Worm (Caenorhabditis elegans) whole organism, L4/young adult: ENCODE results near the gene W03F9.9.

Experiments used
- W03F9.2 ChIP-seq: fragments of 150-350 bp; optimal IDR thresholded peaks from 2 replicates; lab custom pipeline; 2014; ENCODE audit warnings: missing biosample characterization, missing genetic modification characterization
- dao-5 ChIP-seq: sonication (generic microtip); optimal IDR thresholded peaks from 2 replicates; lab custom pipeline; 2016; ENCODE audit warnings: missing genotype, missing genetic modification characterization, moderate library complexity, missing compliant biosample characterization
- him-1 ChIP-seq: sonication (generic microtip); optimal IDR thresholded peaks from 2 replicates; lab custom pipeline; 2016; ENCODE audit warnings: missing genotype, missing genetic modification reagents, missing genetic modification characterization, missing compliant biosample characterization

W03F9.9 gene

DNA sequence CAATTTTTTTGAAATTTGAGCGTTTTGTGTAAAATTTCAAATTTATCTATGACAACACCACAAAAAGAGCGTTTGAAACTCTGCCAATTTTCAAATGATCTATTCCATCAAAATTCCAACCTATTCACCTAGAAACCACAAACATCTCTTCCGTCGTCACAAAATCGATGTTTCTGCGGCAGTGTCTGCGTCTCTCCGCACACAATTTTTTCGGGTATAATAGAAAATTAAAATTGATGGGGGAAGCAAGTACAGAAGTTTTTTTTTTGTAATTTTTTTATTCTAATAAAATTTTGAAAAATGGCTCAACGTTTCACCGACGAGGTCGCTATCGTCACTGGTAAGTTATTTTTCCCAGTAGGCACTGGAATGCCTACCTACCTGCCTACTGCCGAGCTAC is at the start of gene W03F9.9:
W03F9.9 (plus strand) TSS at position 301 of the 400 bp plus-strand sequence.
- TF ChIP-seq him-1 (tag; lab: Kevin White, UChicago) (no peak), W03F9.2 (tag; lab: Kevin White, UChicago) (no peak), dao-5 (no peak)

DNA sequence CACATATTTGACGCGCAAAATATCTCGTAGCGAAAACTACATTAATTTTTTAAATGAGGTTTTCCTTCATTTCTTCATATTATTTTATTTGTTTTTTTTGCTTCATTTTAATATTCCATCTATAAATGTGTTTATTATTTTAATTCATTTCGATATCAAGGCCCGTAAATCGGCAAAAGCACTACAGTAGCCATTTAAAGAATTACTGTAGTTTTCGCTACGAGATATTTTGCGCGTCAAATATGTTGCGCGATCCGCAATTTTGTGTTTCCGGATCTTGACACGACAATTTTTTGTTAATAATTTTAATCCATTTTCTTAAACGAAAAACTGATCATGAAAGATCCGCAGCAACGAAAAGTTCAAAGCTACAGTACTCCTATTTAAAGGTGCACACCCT is 36.5 kb upstream of the W03F9.9 start:
- TF ChIP-seq dao-5 (no peak), him-1 (tag; lab: Kevin White, UChicago) (no peak), W03F9.2 (tag; lab: Kevin White, UChicago) (no peak)

ce11 chrV:103043-103702 is 35.5 kb upstream of the W03F9.9 start:
- TF ChIP-seq W03F9.2 (tag; lab: Kevin White, UChicago) (no peak), dao-5 (no peak), him-1 (tag; lab: Kevin White, UChicago) (no peak)

ce11 chrV:103977-104376 is 34.7 kb upstream of the W03F9.9 start, which contains the start of gene rps-27:
Gene rps-27, minus strand, starts transcription at chrV:104077.
- TF ChIP-seq him-1 (tag; lab: Kevin White, UChicago) (no peak), dao-5 (no peak), W03F9.2 (tag; lab: Kevin White, UChicago) (no peak)

- TF ChIP-seq dao-5 (no peak), him-1 (tag; lab: Kevin White, UChicago) (no peak), W03F9.2 (tag; lab: Kevin White, UChicago) (peak; percentile 96)
These were observed 34.2 kb upstream of the W03F9.9 start, which contains the start of gene picd-1 for ce11 chrV:104474-104873. Gene picd-1, plus strand, starts transcription at chrV:104825.

DNA sequence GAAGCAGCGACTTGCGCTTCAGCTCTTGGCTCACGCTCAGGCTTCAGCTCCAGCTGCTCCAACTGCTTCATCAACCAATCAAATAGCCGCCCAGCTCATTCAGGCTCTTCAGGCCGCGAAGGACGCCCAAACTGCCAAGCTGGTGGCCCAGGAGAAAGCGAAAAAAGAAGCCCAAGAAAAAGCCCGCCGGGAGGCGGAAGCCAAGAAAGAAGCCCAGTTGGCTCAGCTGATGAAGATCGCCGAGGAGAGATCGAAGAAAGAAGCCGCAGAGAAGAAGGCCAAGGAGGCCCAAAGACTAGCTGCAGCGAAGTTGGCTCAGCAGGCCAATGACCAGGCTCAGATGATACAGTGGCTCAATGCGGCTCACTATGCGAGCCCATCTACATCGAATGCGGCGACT is 22.4 kb upstream of the W03F9.9 start:
- TF ChIP-seq W03F9.2 (tag; lab: Kevin White, UChicago): no peak
- no peak for TF ChIP-seq dao-5
- no peak for TF ChIP-seq him-1 (tag; lab: Kevin White, UChicago)

- no peak for TF ChIP-seq him-1 (tag; lab: Kevin White, UChicago)
- no peak for TF ChIP-seq W03F9.2 (tag; lab: Kevin White, UChicago)
- TF ChIP-seq dao-5: no peak
These were observed 21.4 kb upstream of the W03F9.9 start for ce11 chrV:117312-117711.

DNA sequence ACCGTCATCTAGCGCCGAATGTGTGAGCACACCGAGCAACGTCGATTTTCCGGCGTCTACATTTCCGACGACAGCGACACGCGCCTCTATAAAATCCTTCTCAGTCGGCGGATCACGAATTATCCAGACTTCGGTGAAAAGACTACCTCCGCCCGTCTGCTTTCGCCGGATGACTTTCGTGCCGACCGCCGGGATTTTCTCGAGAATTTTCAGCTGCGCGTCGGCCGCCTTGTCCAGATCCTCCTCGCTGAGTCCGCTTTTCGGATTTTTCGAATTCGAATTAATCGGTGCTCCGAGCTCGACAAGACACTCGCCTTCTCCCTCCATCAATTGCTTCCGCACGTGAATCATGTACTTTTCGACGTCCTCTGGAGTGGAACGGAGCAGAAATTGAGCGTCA is 16.4 kb upstream of the W03F9.9 start:
- TF ChIP-seq W03F9.2 (tag; lab: Kevin White, UChicago): no peak
- TF ChIP-seq him-1 (tag; lab: Kevin White, UChicago): no peak
- no peak for TF ChIP-seq dao-5

DNA sequence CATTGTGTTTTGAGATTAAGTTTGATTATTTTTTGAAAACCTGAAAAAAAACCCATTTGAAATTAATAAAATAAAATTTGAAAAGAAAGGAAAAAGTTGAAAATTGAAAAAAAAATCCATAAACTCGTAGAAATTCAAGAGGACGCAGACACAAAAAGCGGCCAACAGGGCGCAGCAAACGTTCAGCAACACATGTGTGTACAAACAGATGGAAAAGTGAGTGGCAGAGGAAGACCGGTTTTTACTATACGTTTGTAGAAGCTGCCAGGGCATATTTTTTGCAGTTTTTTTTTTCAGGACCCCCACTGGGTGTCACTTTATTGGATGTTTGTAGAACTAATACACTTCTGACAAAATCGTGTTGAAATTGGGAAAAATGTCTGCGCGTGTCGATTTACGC is 15.9 kb upstream of the W03F9.9 start, which contains the start of gene cgp-1:
cgp-1 (minus strand) TSS at position 40 of the 400 bp plus-strand sequence.
- TF ChIP-seq W03F9.2 (tag; lab: Kevin White, UChicago): peak; percentile 91
- TF ChIP-seq dao-5: no peak

DNA sequence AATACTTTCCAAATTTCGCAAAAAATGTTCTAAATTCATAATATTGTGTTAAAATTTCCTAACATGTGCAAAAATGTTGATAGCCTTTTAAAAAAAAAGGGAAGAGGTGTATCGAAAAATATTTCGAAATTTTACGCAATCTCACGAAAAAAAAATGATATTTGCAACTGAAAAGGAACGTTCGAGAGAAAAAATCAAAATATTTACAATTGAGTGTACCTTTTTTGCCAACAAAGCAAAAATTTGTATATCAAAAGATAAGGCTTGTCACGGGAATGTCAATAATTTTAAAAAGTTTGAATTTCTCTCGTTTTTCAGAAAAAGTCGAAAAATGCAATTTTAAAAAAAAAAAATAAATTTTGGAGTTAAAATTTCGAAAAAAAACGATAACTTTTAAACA is 15.2 kb upstream of the W03F9.9 start:
- no peak for TF ChIP-seq him-1 (tag; lab: Kevin White, UChicago)
- TF ChIP-seq W03F9.2 (tag; lab: Kevin White, UChicago): peak; percentile 93
- no peak for TF ChIP-seq dao-5

- TF ChIP-seq dao-5: no peak
- peak; percentile 41 for TF ChIP-seq W03F9.2 (tag; lab: Kevin White, UChicago)
These were observed 14.8 kb upstream of the W03F9.9 start for ce11 chrV:123915-124314.

DNA sequence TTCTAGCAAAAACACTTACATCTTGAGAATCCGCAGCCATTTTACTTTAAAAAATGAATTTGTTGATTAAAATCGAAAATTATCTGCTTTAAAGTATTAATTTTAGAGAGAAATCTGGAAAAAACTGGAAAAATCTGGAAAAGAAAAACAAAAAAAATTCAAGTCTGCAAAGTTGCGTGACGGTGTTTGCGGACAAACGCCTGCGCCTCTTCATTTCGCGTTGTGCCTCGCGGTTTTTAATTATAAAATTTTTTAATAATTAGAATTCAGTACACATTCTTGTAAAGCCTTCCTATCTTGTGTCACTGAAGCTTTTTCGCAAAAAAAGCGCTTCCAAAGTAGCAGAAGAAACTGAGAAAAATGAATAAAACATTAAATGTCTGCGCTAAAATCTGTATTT is 12.1 kb upstream of the W03F9.9 start, which contains the start of gene W03F9.1:
W03F9.1 (minus strand) TSS at position 109 of the 400 bp plus-strand sequence.
- TF ChIP-seq W03F9.2 (tag; lab: Kevin White, UChicago) (peak; percentile 99), dao-5 (no peak)

DNA sequence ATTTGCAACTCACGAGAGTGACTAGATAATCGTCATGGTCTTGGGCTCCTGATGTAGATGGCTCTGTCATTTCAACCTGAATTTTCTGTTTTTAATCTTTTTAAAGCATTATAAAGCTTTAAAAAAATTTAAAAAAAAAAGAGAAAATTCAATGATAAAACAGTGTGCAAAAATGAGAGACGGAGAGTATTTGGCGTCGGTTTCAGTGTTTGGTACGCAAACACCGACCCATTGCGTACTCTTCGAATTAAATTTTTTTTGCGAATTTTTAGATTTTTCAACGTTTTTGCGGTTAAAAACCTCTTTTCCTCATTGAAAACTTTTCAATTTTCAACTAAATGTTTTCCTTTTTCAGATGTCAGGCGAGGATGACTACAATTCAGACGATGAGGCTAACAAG is 10.8 kb upstream of the W03F9.9 start, which contains the start of the genes W03F9.2 and sftb-2:
W03F9.2 (minus strand) TSS at position 153 of the 400 bp plus-strand sequence.
sftb-2 (plus strand) TSS at position 356 of the 400 bp plus-strand sequence.
- TF ChIP-seq W03F9.2 (tag; lab: Kevin White, UChicago): peak; percentile 94
- TF ChIP-seq dao-5: no peak

ce11 chrV:130186-130585 is 8.5 kb upstream of the W03F9.9 start:
- TF ChIP-seq him-1 (tag; lab: Kevin White, UChicago): no peak
- TF ChIP-seq W03F9.2 (tag; lab: Kevin White, UChicago): no peak
- TF ChIP-seq dao-5: no peak

DNA sequence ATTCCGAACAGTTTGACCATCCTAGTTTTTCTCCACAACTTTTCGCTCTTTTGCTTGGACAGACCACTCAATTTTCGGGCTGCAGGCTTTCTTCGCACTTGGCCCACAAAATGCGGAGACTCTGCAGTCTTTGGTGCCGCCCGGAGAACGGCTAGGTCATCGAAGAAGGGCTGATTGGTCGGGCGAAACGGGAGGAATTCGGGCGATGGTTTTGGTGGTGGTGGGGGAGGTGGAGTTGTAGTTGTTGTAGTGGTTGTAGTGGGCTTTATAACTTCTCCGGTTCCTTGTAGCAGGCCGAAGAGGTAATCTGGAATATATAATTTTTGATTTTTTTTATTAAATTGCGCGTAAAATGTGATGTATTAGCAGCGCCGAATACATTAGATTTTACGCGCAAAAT is 1.0 kb upstream of the W03F9.9 start:
- no peak for TF ChIP-seq dao-5
- TF ChIP-seq him-1 (tag; lab: Kevin White, UChicago): no peak
- no peak for TF ChIP-seq W03F9.2 (tag; lab: Kevin White, UChicago)
